Worm (Caenorhabditis elegans) whole organism, early embryonic: ENCODE data around the gene swsn-7.

Source experiments
- B0310.2 ChIP-seq: sonication (generic microtip); optimal IDR thresholded peaks from 2 replicates; lab custom pipeline; 2016; ENCODE audit warnings: mild to moderate bottlenecking, missing genetic modification characterization, missing compliant biosample characterization
- F13C5.2 ChIP-seq: sonication (generic microtip); optimal IDR thresholded peaks from 2 replicates; lab custom pipeline; 2017; ENCODE audit warnings: mild to moderate bottlenecking, missing genetic modification characterization, inconsistent platforms, missing compliant biosample characterization
- aly-1 ChIP-seq: sonication (generic microtip); optimal IDR thresholded peaks from 2 replicates; lab custom pipeline; 2016; ENCODE audit warnings: missing genetic modification characterization, missing compliant biosample characterization
- ama-1 ChIP-seq: fragments of 150-350 bp; optimal IDR thresholded peaks from 2 replicates; lab custom pipeline; 2014
- ceh-13 ChIP-seq: fragments of 200-800 bp; sonication (Bioruptor generic); optimal IDR thresholded peaks from 2 replicates; lab custom pipeline; 2018; ENCODE audit warnings: mild to moderate bottlenecking, missing genetic modification characterization, missing compliant biosample characterization
- ceh-36 ChIP-seq: sonication (generic microtip); optimal IDR thresholded peaks from 2 replicates; lab custom pipeline; 2016; ENCODE audit warnings: missing genetic modification characterization, inconsistent platforms, missing compliant biosample characterization
- ets-7 ChIP-seq: sonication (generic microtip); optimal IDR thresholded peaks from 2 replicates; lab custom pipeline; 2016; ENCODE audit warnings: missing genotype, missing genetic modification characterization, missing compliant biosample characterization
- flt-1 ChIP-seq: fragments of 200-800 bp; sonication (Bioruptor generic); IDR thresholded peaks from 2 replicates; pipeline ENCODE4 v1.3.6; 2022; ENCODE audit warnings: missing genetic modification characterization, missing compliant biosample characterization
- hmbx-1 ChIP-seq: sonication (generic microtip); optimal IDR thresholded peaks from 2 replicates; lab custom pipeline; 2016; ENCODE audit warnings: mild to moderate bottlenecking, missing genetic modification characterization, missing compliant biosample characterization
- hmg-4 ChIP-seq: fragments of 200-800 bp; sonication (Bioruptor generic); optimal IDR thresholded peaks from 2 replicates; lab custom pipeline; 2018; ENCODE audit warnings: mild to moderate bottlenecking, missing genetic modification characterization, missing compliant biosample characterization
- hnd-1 ChIP-seq: sonication (generic microtip); optimal IDR thresholded peaks from 2 replicates; lab custom pipeline; 2016; ENCODE audit warnings: missing genetic modification characterization, missing compliant biosample characterization
- pes-1 ChIP-seq: fragments of 200-800 bp; sonication (Bioruptor generic); IDR thresholded peaks from 2 replicates; pipeline ENCODE4 v1.3.6; 2022; ENCODE audit warnings: missing genetic modification reagents, missing genetic modification characterization, missing compliant biosample characterization
- scrt-1 ChIP-seq: fragments of 200-800 bp; sonication (Bioruptor generic); IDR thresholded peaks from 2 replicates; pipeline ENCODE4 v1.3.6; 2022; ENCODE audit warnings: missing genetic modification characterization, missing compliant biosample characterization
- sea-1 ChIP-seq: fragments of 200-800 bp; sonication (Bioruptor generic); conservative IDR thresholded peaks from 2 replicates; pipeline ENCODE4 v1.3.6; 2022; ENCODE audit warnings: missing genetic modification characterization, missing compliant biosample characterization
- tbx-11 ChIP-seq: fragments of 200-800 bp; sonication (Bioruptor generic); IDR thresholded peaks from 2 replicates; pipeline ENCODE4 v1.3.6; 2022; ENCODE audit warnings: missing genetic modification characterization, missing compliant biosample characterization
- tbx-37 ChIP-seq: fragments of 200-800 bp; sonication (Bioruptor generic); conservative IDR thresholded peaks from 2 replicates; pipeline ENCODE4 v1.3.6; 2022; ENCODE audit warnings: missing genetic modification reagents, missing genetic modification characterization, missing compliant biosample characterization
- tra-4 ChIP-seq: sonication (generic microtip); optimal IDR thresholded peaks from 2 replicates; lab custom pipeline; 2017; ENCODE audit warnings: missing genetic modification characterization, missing compliant biosample characterization

Gene swsn-7

ce11 chrII:8016761-8017160, 10.8 kb downstream of the swsn-7 start:
- TF ChIP-seq ceh-36 (tag; lab: Kevin White, UChicago), result no peak
- TF ChIP-seq hmbx-1 (tag; lab: Kevin White, UChicago), result no peak
- no peak for TF ChIP-seq ceh-13
- TF ChIP-seq sea-1 (GFP tag; lab: Robert Waterston, UW), result no peak
- no peak for TF ChIP-seq F13C5.2 (tag; lab: Kevin White, UChicago)
- no peak for TF ChIP-seq hnd-1
- TF ChIP-seq aly-1 (tag; lab: Kevin White, UChicago), result no peak
- no peak for TF ChIP-seq B0310.2
- TF ChIP-seq tra-4, result no peak
- no peak for TF ChIP-seq ama-1 (lab: Kevin White, UChicago)
- TF ChIP-seq scrt-1, result no peak
- TF ChIP-seq pes-1 (GFP tag; lab: Robert Waterston, UW), result no peak
- TF ChIP-seq tbx-37 (GFP tag; lab: Robert Waterston, UW), result no peak

ce11 chrII:8016167-8016566, 11.4 kb downstream of the swsn-7 start:
- TF ChIP-seq ceh-36 (tag; lab: Kevin White, UChicago) (no peak), hnd-1 (no peak), B0310.2 (no peak), tbx-37 (GFP tag; lab: Robert Waterston, UW) (no peak), hmbx-1 (tag; lab: Kevin White, UChicago) (no peak), pes-1 (GFP tag; lab: Robert Waterston, UW) (no peak), ets-7 (tag; lab: Kevin White, UChicago) (no peak), sea-1 (GFP tag; lab: Robert Waterston, UW) (no peak), scrt-1 (no peak), ceh-13 (no peak), tra-4 (no peak), aly-1 (tag; lab: Kevin White, UChicago) (no peak)

ce11 chrII:8015483-8015938, 12.1 kb downstream of the swsn-7 start:
- TF ChIP-seq F13C5.2 (tag; lab: Kevin White, UChicago) (no peak), hmg-4 (GFP tag; lab: Kevin White, UChicago) (no peak), tbx-11 (GFP tag; lab: Robert Waterston, UW) (no peak), ceh-36 (tag; lab: Kevin White, UChicago) (no peak), flt-1 (GFP tag; lab: Robert Waterston, UW) (no peak), hmbx-1 (tag; lab: Kevin White, UChicago) (no peak), scrt-1 (no peak), tra-4 (no peak), B0310.2 (no peak), sea-1 (GFP tag; lab: Robert Waterston, UW) (no peak), pes-1 (GFP tag; lab: Robert Waterston, UW) (no peak), ceh-13 (no peak), tbx-37 (GFP tag; lab: Robert Waterston, UW) (no peak), ets-7 (tag; lab: Kevin White, UChicago) (no peak), aly-1 (tag; lab: Kevin White, UChicago) (no peak), hnd-1 (no peak), ama-1 (lab: Kevin White, UChicago) (no peak)

- TF ChIP-seq pes-1 (GFP tag; lab: Robert Waterston, UW), result no peak
- TF ChIP-seq hmg-4 (GFP tag; lab: Kevin White, UChicago), result no peak
Observed at ce11 chrII:8012071-8013031, 15.2 kb downstream of the swsn-7 start, which contains the start of gene DH11.2. DH11.2 (plus strand) TSS chrII:8012816.

ce11 chrII:8008334-8008733, 19.2 kb downstream of the swsn-7 start, which contains the start of gene glna-2:
glna-2 (plus strand) TSS chrII:8008634.
- no peak for TF ChIP-seq ceh-36 (tag; lab: Kevin White, UChicago)

ce11 chrII:8006962-8007361, 20.6 kb downstream of the swsn-7 start:
- TF ChIP-seq hmg-4 (GFP tag; lab: Kevin White, UChicago), result no peak
- no peak for TF ChIP-seq B0310.2
- TF ChIP-seq scrt-1, result no peak
- TF ChIP-seq pes-1 (GFP tag; lab: Robert Waterston, UW), result no peak
- TF ChIP-seq sea-1 (GFP tag; lab: Robert Waterston, UW), result no peak
- no peak for TF ChIP-seq ets-7 (tag; lab: Kevin White, UChicago)
- no peak for TF ChIP-seq aly-1 (tag; lab: Kevin White, UChicago)
- TF ChIP-seq tbx-11 (GFP tag; lab: Robert Waterston, UW), result no peak

ce11 chrII:8004752-8005151, 22.8 kb downstream of the swsn-7 start:
- TF ChIP-seq sea-1 (GFP tag; lab: Robert Waterston, UW), result no peak
- no peak for TF ChIP-seq scrt-1
- no peak for TF ChIP-seq ets-7 (tag; lab: Kevin White, UChicago)
- no peak for TF ChIP-seq hnd-1
- TF ChIP-seq tra-4, result no peak
- TF ChIP-seq pes-1 (GFP tag; lab: Robert Waterston, UW), result no peak
- TF ChIP-seq B0310.2, result no peak
- TF ChIP-seq hmg-4 (GFP tag; lab: Kevin White, UChicago), result no peak
- TF ChIP-seq aly-1 (tag; lab: Kevin White, UChicago), result no peak
- TF ChIP-seq ceh-36 (tag; lab: Kevin White, UChicago), result no peak
- TF ChIP-seq tbx-37 (GFP tag; lab: Robert Waterston, UW), result no peak
- no peak for TF ChIP-seq flt-1 (GFP tag; lab: Robert Waterston, UW)
- no peak for TF ChIP-seq tbx-11 (GFP tag; lab: Robert Waterston, UW)
- no peak for TF ChIP-seq ama-1 (lab: Kevin White, UChicago)
